Fruit fly (Drosophila melanogaster) whole organism, embryonic: ENCODE data around the gene CG42795.

ENCODE experiments used
- B-H2 ChIP-seq: fragments of 200-800 bp; sonication (Bioruptor generic); optimal IDR thresholded peaks from 2 replicates; lab custom pipeline; 2018; ENCODE audit warnings: missing biosample characterization, mild to moderate bottlenecking, missing genetic modification characterization
- Blimp-1 ChIP-seq: fragments of 200-800 bp; sonication (Bioruptor generic); optimal IDR thresholded peaks from 3 replicates; lab custom pipeline; 2018; ENCODE audit warnings: missing biosample characterization, missing genetic modification characterization, mild to moderate bottlenecking, moderate library complexity, missing genetic modification reagents
- CG10543 ChIP-seq: fragments of 200-800 bp; sonication (Bioruptor generic); optimal IDR thresholded peaks from 3 replicates; lab custom pipeline; 2017; ENCODE audit warnings: missing biosample characterization, mild to moderate bottlenecking, missing genetic modification characterization, moderate library complexity
- CG10565 ChIP-seq: fragments of 200-800 bp; sonication (Bioruptor generic); optimal IDR thresholded peaks from 3 replicates; lab custom pipeline; 2016; ENCODE audit warnings: missing biosample characterization, mild to moderate bottlenecking, missing genetic modification characterization
- CG11085 ChIP-seq: fragments of 200-800 bp; sonication (Bioruptor generic); IDR thresholded peaks from 2 replicates; pipeline ENCODE4 v1.3.6; 2022; ENCODE audit warnings: missing biosample characterization, missing genetic modification characterization
- CG11398 ChIP-seq: fragments of 200-800 bp; sonication (Bioruptor generic); optimal IDR thresholded peaks from 2 replicates; lab custom pipeline; 2016; ENCODE audit warnings: missing biosample characterization, missing genetic modification characterization
- CG12391 ChIP-seq: fragments of 200-800 bp; sonication (Bioruptor generic); optimal IDR thresholded peaks from 3 replicates; lab custom pipeline; 2018; ENCODE audit warnings: missing biosample characterization, mild to moderate bottlenecking, missing genetic modification characterization, moderate library complexity
- CG12744 ChIP-seq: fragments of 200-800 bp; sonication (Bioruptor generic); optimal IDR thresholded peaks from 2 replicates; lab custom pipeline; 2016; ENCODE audit warnings: missing biosample characterization, missing genetic modification characterization
- CG14667 ChIP-seq: fragments of 200-800 bp; sonication (Bioruptor generic); IDR thresholded peaks from 2 replicates; pipeline ENCODE4 v1.3.6; 2022; ENCODE audit warnings: missing biosample characterization, missing genetic modification characterization
- CG1602 ChIP-seq: fragments of 200-800 bp; sonication (Bioruptor generic); optimal IDR thresholded peaks from 3 replicates; lab custom pipeline; 2016; ENCODE audit warnings: missing biosample characterization, missing genetic modification characterization
- CG17568 ChIP-seq: fragments of 200-800 bp; sonication (Bioruptor generic); optimal IDR thresholded peaks from 2 replicates; lab custom pipeline; 2018; ENCODE audit warnings: missing biosample characterization, mild to moderate bottlenecking, missing genetic modification characterization, moderate library complexity
- CG17829 ChIP-seq: fragments of 200-800 bp; optimal IDR thresholded peaks from 2 replicates; lab custom pipeline; 2019; ENCODE audit warnings: missing biosample characterization, mild to moderate bottlenecking, missing genetic modification characterization, moderate library complexity
- CG2202 ChIP-seq: fragments of 200-800 bp; sonication (Bioruptor generic); optimal IDR thresholded peaks from 2 replicates; lab custom pipeline; 2018; ENCODE audit warnings: missing biosample characterization, mild to moderate bottlenecking, missing genetic modification characterization
- CG30403 ChIP-seq: fragments of 200-800 bp; sonication (Bioruptor generic); optimal IDR thresholded peaks from 3 replicates; lab custom pipeline; 2016; ENCODE audit warnings: missing biosample characterization, missing genetic modification characterization
- CG30431 ChIP-seq: fragments of 200-800 bp; sonication (Bioruptor generic); optimal IDR thresholded peaks from 2 replicates; lab custom pipeline; 2017; ENCODE audit warnings: missing biosample characterization, missing genetic modification characterization
- CG31388 ChIP-seq: fragments of 200-800 bp; sonication (Bioruptor generic); optimal IDR thresholded peaks from 2 replicates; lab custom pipeline; 2016; ENCODE audit warnings: missing biosample characterization, missing genetic modification characterization
- CG32772 ChIP-seq: fragments of 200-800 bp; sonication (Bioruptor generic); IDR thresholded peaks from 2 replicates; pipeline ENCODE4 v1.3.6; 2022; ENCODE audit warnings: missing biosample characterization, missing genetic modification characterization
- CG3995 ChIP-seq: fragments of 200-800 bp; sonication (Bioruptor generic); optimal IDR thresholded peaks from 3 replicates; lab custom pipeline; 2016; ENCODE audit warnings: missing biosample characterization, missing genetic modification characterization
- CG4617 ChIP-seq: fragments of 200-800 bp; sonication (Bioruptor generic); optimal IDR thresholded peaks from 3 replicates; lab custom pipeline; 2016; ENCODE audit warnings: missing biosample characterization, missing genetic modification characterization, borderline replicate concordance
- CG4854 ChIP-seq: fragments of 200-800 bp; sonication (Bioruptor generic); optimal IDR thresholded peaks from 2 replicates; lab custom pipeline; 2016; ENCODE audit warnings: missing biosample characterization, missing genetic modification characterization, inconsistent platforms
- CG6813 ChIP-seq: fragments of 200-800 bp; sonication (Bioruptor generic); optimal IDR thresholded peaks from 2 replicates; lab custom pipeline; 2017; ENCODE audit warnings: missing biosample characterization, missing genetic modification characterization, mild to moderate bottlenecking, moderate library complexity, missing genetic modification reagents
- CG6854 ChIP-seq: fragments of 200-800 bp; sonication (Bioruptor generic); optimal IDR thresholded peaks from 3 replicates; lab custom pipeline; 2017; ENCODE audit warnings: missing biosample characterization, mild to moderate bottlenecking, missing genetic modification characterization
- CG7963 ChIP-seq: fragments of 200-800 bp; sonication (Bioruptor generic); IDR thresholded peaks from 3 replicates; pipeline ENCODE4 v1.3.6; 2022; ENCODE audit warnings: missing biosample characterization, missing genetic modification characterization; ENCODE audit not compliant: partially characterized antibody
- CG9817 ChIP-seq: fragments of 200-800 bp; sonication (Bioruptor generic); optimal IDR thresholded peaks from 2 replicates; lab custom pipeline; 2018; ENCODE audit warnings: missing biosample characterization, mild to moderate bottlenecking, missing genetic modification characterization, moderate library complexity
- Drgx ChIP-seq: fragments of 200-800 bp; sonication (Bioruptor generic); IDR thresholded peaks from 2 replicates; pipeline ENCODE4 v1.3.6; 2022; ENCODE audit warnings: missing biosample characterization, missing genetic modification characterization
- E2f1 ChIP-seq: fragments of 200-800 bp; sonication (Bioruptor generic); IDR thresholded peaks from 2 replicates; pipeline ENCODE4 v1.3.6; 2022; ENCODE audit warnings: missing biosample characterization, missing genetic modification characterization
- Eip74EF ChIP-seq, 2 experiments: fragments of 200-800 bp in 1 of 2; fragments of >200 bp in 1 of 2; sonication (Bioruptor generic) in 1 of 2; optimal IDR thresholded peaks; 2 replicates each; lab custom pipeline; 2017 to 2019; ENCODE audit warnings: missing biosample characterization in 2 of 2, missing genetic modification characterization in 2 of 2, mild to moderate bottlenecking in 1 of 2, moderate library complexity in 1 of 2
- Ets97D ChIP-seq: fragments of 200-800 bp; sonication (Bioruptor generic); optimal IDR thresholded peaks from 3 replicates; lab custom pipeline; 2016; ENCODE audit warnings: missing biosample characterization, missing genetic modification characterization
- Nf-YC ChIP-seq: fragments of 200-800 bp; optimal IDR thresholded peaks from 3 replicates; lab custom pipeline; 2019; ENCODE audit warnings: missing biosample characterization, mild to moderate bottlenecking, missing genetic modification characterization, moderate library complexity
- Poxn ChIP-seq: fragments of 200-800 bp; sonication (Bioruptor generic); IDR thresholded peaks from 2 replicates; pipeline ENCODE4 v1.3.6; 2022; ENCODE audit warnings: missing biosample characterization, missing genetic modification characterization
- Side ChIP-seq: fragments of 200-800 bp; sonication (Bioruptor generic); optimal IDR thresholded peaks from 2 replicates; lab custom pipeline; 2016; ENCODE audit warnings: missing biosample characterization, missing genetic modification characterization
- TFAM ChIP-seq: fragments of 200-800 bp; sonication (Bioruptor generic); optimal IDR thresholded peaks from 2 replicates; lab custom pipeline; 2017; ENCODE audit warnings: missing biosample characterization, missing genetic modification characterization, inconsistent platforms
- Trl ChIP-seq, 3 experiments: fragments of >200 bp in 2 of 3; fragments of 200-800 bp in 1 of 3; sonication (Bioruptor generic) in 1 of 3; optimal IDR thresholded peaks; 2 replicates in 1 of 3; 3 replicates in 2 of 3; lab custom pipeline; 2016 to 2017; ENCODE audit warnings: missing biosample characterization in 1 of 3, missing genetic modification characterization in 1 of 3
- abd-A ChIP-seq: fragments of 200-800 bp; sonication (Bioruptor generic); optimal IDR thresholded peaks from 3 replicates; lab custom pipeline; 2019; ENCODE audit warnings: missing biosample characterization, mild to moderate bottlenecking, missing genetic modification characterization, moderate library complexity
- btn ChIP-seq: fragments of 200-800 bp; sonication (Bioruptor generic); optimal IDR thresholded peaks from 2 replicates; lab custom pipeline; 2016; ENCODE audit warnings: missing biosample characterization, missing genetic modification characterization
- cg ChIP-seq: fragments of 200-800 bp; sonication (Bioruptor generic); optimal IDR thresholded peaks from 3 replicates; lab custom pipeline; 2019; ENCODE audit warnings: missing biosample characterization, mild to moderate bottlenecking, missing genetic modification characterization, moderate library complexity
- chn ChIP-seq: fragments of 200-800 bp; sonication (Bioruptor generic); optimal IDR thresholded peaks from 2 replicates; lab custom pipeline; 2016; ENCODE audit warnings: missing biosample characterization, missing genetic modification characterization
- corto ChIP-seq: fragments of 200-800 bp; sonication (Bioruptor generic); optimal IDR thresholded peaks from 2 replicates; lab custom pipeline; 2016; ENCODE audit warnings: missing biosample characterization, mild to moderate bottlenecking, missing genetic modification characterization, moderate library complexity
- fd96Cb ChIP-seq: fragments of 200-800 bp; sonication (Bioruptor generic); optimal IDR thresholded peaks from 2 replicates; lab custom pipeline; 2018; ENCODE audit warnings: missing biosample characterization, mild to moderate bottlenecking, missing genetic modification characterization, moderate library complexity
- fru ChIP-seq: fragments of >200 bp; optimal IDR thresholded peaks from 2 replicates; lab custom pipeline; 2017
- hth ChIP-seq: fragments of >200 bp; optimal IDR thresholded peaks from 2 replicates; lab custom pipeline; 2017; ENCODE audit warnings: inconsistent platforms
- otp ChIP-seq: fragments of 200-800 bp; sonication (Bioruptor generic); IDR thresholded peaks from 3 replicates; pipeline ENCODE4, ENCODE4 v1.3.6; 2022; ENCODE audit warnings: missing biosample characterization, missing genetic modification characterization
- phol ChIP-seq: fragments of 200-800 bp; sonication (Bioruptor generic); optimal IDR thresholded peaks from 3 replicates; lab custom pipeline; 2018; ENCODE audit warnings: missing biosample characterization, mild to moderate bottlenecking, missing genetic modification characterization, moderate library complexity
- prd ChIP-seq, 3 experiments: fragments of >200 bp in 2 of 3; fragments of 200-800 bp in 1 of 3; sonication (Bioruptor generic) in 1 of 3; optimal IDR thresholded peaks in 2 of 3; IDR thresholded peaks in 1 of 3; 2 replicates in 2 of 3; 3 replicates in 1 of 3; pipeline versions ENCODE4 v1.3.6 to Lab custom; 2017 to 2022; ENCODE audit warnings: missing biosample characterization in 1 of 3, missing genetic modification characterization in 1 of 3
- sna ChIP-seq: fragments of 200-800 bp; sonication (Bioruptor generic); IDR thresholded peaks from 2 replicates; pipeline ENCODE4 v1.3.6; 2022; ENCODE audit warnings: missing biosample characterization, missing genetic modification characterization; ENCODE audit not compliant: partially characterized antibody
- tll ChIP-seq, 2 experiments: fragments of 200-800 bp in 1 of 2; fragments of >200 bp in 1 of 2; sonication (Bioruptor generic) in 1 of 2; optimal IDR thresholded peaks; 2 replicates each; lab custom pipeline; 2017 to 2019; ENCODE audit warnings: missing biosample characterization in 2 of 2, missing genetic modification characterization in 2 of 2, mild to moderate bottlenecking in 1 of 2, moderate library complexity in 1 of 2
- trh ChIP-seq: fragments of 200-800 bp; sonication (Bioruptor generic); optimal IDR thresholded peaks from 2 replicates; lab custom pipeline; 2016; ENCODE audit warnings: missing biosample characterization, missing genetic modification characterization
- tx ChIP-seq: fragments of 200-800 bp; sonication (Bioruptor generic); optimal IDR thresholded peaks from 2 replicates; lab custom pipeline; 2016; ENCODE audit warnings: missing biosample characterization, missing genetic modification characterization
- zen ChIP-seq: fragments of 200-800 bp; sonication (Bioruptor generic); optimal IDR thresholded peaks from 3 replicates; lab custom pipeline; 2018; ENCODE audit warnings: missing biosample characterization, mild to moderate bottlenecking, missing genetic modification characterization, moderate library complexity

Gene CG42795

DNA sequence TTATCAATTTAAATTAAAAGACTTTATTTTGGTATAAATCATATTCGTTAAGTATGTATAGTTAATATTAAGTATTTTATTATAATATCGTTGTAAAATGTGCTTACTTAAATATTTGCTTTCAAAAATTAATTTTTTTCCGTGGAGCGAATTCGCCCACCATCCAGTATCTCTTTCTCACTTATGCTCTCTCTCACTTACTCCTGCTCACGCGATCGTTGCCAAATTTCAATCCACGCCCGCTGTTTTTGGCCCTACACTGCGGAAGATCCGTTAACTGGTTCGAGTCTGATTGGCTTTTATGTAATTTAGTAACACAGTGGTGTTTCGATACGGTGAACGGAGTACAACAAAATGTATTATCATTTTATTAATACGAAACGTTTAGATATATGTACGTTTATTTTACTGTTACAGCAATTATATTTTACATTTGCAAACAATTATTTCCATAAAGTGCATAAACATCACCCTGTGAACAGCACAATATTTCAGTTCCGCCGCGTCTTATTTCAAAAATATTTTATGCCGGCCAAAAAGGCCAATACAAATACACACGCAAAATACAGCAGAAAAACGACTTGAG lies 40.2 kb downstream of the CG42795 start (continued):
- no peak for TF ChIP-seq CG7963
- no peak for TF ChIP-seq Nf-YC (tag; lab: Kevin White, UChicago)
- TF ChIP-seq CG11085, result 0 out of 2 replicates have a peak, but pooled peaks have one; percentile 39
- TF ChIP-seq corto, result no peak
- TF ChIP-seq tx (GFP tag; lab: Kevin White, UChicago), result peak; percentile 5
- TF ChIP-seq CG2202 (tag; lab: Kevin White, UChicago), result no peak
- no peak for TF ChIP-seq trh (GFP tag; lab: Kevin White, UChicago)
- TF ChIP-seq Eip74EF (GFP tag; optimal IDR thresholded peaks at IDR 0.05; lab: Kevin White, UChicago), result peak in 1 of 2 experiments; percentile 59
- peak; percentile 25 for TF ChIP-seq chn (GFP tag; lab: Kevin White, UChicago)
- TF ChIP-seq Side, result no peak
- TF ChIP-seq Drgx (GFP tag; lab: Robert Waterston, UW), result peak; percentile 74
- no peak for TF ChIP-seq sna
- TF ChIP-seq CG14667 (GFP tag; lab: Robert Waterston, UW), result peak; percentile 37; the same call in 1 of the 2 replicates
- no peak for TF ChIP-seq CG32772
- no peak for TF ChIP-seq tll (GFP tag; optimal IDR thresholded peaks at IDR 0.05; lab: Kevin White, UChicago)
- no peak for TF ChIP-seq fru
- no peak for TF ChIP-seq Poxn (GFP tag; lab: Robert Waterston, UW)
- TF ChIP-seq Blimp-1 (GFP tag; lab: Kevin White, UChicago), result no peak
- peak; percentile 62 for TF ChIP-seq CG10543 (GFP tag; lab: Kevin White, UChicago)
- TF ChIP-seq CG4854 (GFP tag; lab: Kevin White, UChicago), result peak; percentile 33
- peak; percentile 5 for TF ChIP-seq CG3995 (GFP tag; lab: Kevin White, UChicago)
- TF ChIP-seq otp, result peak; percentile 54; the same call in 1 of the 3 replicates
- no peak for TF ChIP-seq CG11398 (GFP tag; lab: Kevin White, UChicago)
- peak; percentile 54 for TF ChIP-seq CG12391 (tag; lab: Kevin White, UChicago)
- no peak for TF ChIP-seq abd-A (tag; lab: Kevin White, UChicago)
- peak; percentile 19 for TF ChIP-seq fd96Cb (tag; lab: Kevin White, UChicago)
- TF ChIP-seq CG17568 (GFP tag; lab: Kevin White, UChicago), result no peak
- no peak for TF ChIP-seq CG1602 (GFP tag; lab: Kevin White, UChicago)
- TF ChIP-seq prd (optimal IDR thresholded peaks at IDR 0.05; lab: Kevin White, UChicago), result no peak
- TF ChIP-seq prd (GFP tag; IDR thresholded peaks at IDR 0.05; lab: Robert Waterston, UW), result peak; percentile 73; the same call in 2 of the 3 replicates
- TF ChIP-seq hth (lab: Kevin White, UChicago), result no peak
- peak; percentile 19 for TF ChIP-seq CG12744 (GFP tag; lab: Kevin White, UChicago)
- TF ChIP-seq zen (tag; lab: Kevin White, UChicago), result peak; percentile 27
- peak; percentile 27 for TF ChIP-seq Ets97D (GFP tag; lab: Kevin White, UChicago)
- TF ChIP-seq B-H2 (GFP tag; lab: Kevin White, UChicago), result no peak
- TF ChIP-seq CG6813 (GFP tag; lab: Kevin White, UChicago), result peak; percentile 27
- TF ChIP-seq CG4617 (GFP tag; lab: Kevin White, UChicago), result no peak
- no peak for TF ChIP-seq CG31388 (GFP tag; lab: Kevin White, UChicago)
- no peak; the same call in none of the 2 replicates for TF ChIP-seq E2f1 (GFP tag; lab: Robert Waterston, UW)
- TF ChIP-seq TFAM (GFP tag; lab: Kevin White, UChicago), result no peak
- no peak for TF ChIP-seq CG30431 (GFP tag; lab: Kevin White, UChicago)
- TF ChIP-seq btn (GFP tag; lab: Kevin White, UChicago), result no peak
- TF ChIP-seq CG30403, result peak; percentile 62
- TF ChIP-seq CG6854 (GFP tag; lab: Kevin White, UChicago), result no peak
- TF ChIP-seq phol (tag; lab: Kevin White, UChicago), result peak; percentile 55
- TF ChIP-seq CG9817 (tag; lab: Kevin White, UChicago), result peak; percentile 37
- peak; percentile 35 for TF ChIP-seq cg (GFP tag; lab: Kevin White, UChicago)
- TF ChIP-seq Trl (optimal IDR thresholded peaks at IDR 0.05; lab: Kevin White, UChicago), result no peak
- peak; percentile 11 for TF ChIP-seq Trl (GFP tag; optimal IDR thresholded peaks at IDR 0.05; lab: Kevin White, UChicago)
- no peak for TF ChIP-seq CG10565
- TF ChIP-seq CG17829, result no peak
